Fruit fly (Drosophila melanogaster): Measurements from ENCODE around the gene Hsp60A.

The Hsp60A gene

DNA sequence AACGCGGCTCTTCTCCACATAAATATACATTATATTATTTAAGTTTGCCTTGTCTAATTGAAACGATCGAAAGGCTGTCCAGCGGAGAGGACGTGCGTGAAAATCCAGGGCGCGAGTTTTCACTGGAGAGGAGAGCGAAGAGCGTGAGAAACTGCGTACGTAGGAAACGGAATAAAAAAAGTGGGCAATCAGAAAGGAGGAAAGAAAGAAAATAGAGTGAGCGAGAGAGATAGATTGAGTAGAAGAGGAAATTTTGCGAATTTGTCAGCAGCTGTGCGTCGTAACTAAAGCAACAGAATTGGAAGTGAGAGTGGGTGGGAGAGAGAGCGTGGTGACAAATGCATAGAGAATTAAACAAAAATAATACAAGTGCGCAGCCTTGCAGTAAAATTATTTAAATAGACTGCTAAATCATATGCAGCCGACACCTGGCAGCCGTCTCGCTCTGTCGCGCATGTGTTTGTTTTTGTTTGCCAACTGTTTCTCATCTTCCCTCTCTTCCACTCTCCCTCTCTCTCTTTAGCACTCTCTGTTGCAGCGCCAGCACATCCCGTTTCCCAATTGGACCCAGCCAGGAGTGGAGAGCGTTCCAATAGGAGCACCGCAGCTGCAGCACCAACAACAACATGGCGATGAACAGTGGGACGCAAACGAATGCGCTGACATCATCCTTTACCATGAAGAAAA is 46.4 kb downstream of the Hsp60A start (continued):
- no peak for TF ChIP-seq ab (GFP tag; optimal IDR thresholded peaks at IDR 0.05)
- TF ChIP-seq Drgx (GFP tag; IDR thresholded peaks at IDR 0.05) = peak; percentile 16; the same call in 1 of the 2 replicates
- TF ChIP-seq Med (GFP tag) = peak; percentile 59
- TF ChIP-seq CG10321 (GFP tag; IDR thresholded peaks at IDR 0.05) = peak; percentile 27; the same call in 1 of the 2 replicates
- 0 out of 2 replicates have a peak, but pooled peaks have one; percentile 31 for TF ChIP-seq CG32767 (GFP tag; IDR thresholded peaks at IDR 0.05)
- TF ChIP-seq CG4617 (GFP tag; optimal IDR thresholded peaks at IDR 0.05; ENCODE audit: borderline replicate concordance) = peak; percentile 30
- no peak for TF ChIP-seq CG6854 (GFP tag; optimal IDR thresholded peaks at IDR 0.05)
- no peak for TF ChIP-seq fd96Cb (tag; optimal IDR thresholded peaks at IDR 0.05)
- no peak for TF ChIP-seq Hmx (GFP tag; optimal IDR thresholded peaks at IDR 0.05)
- no peak for TF ChIP-seq HLH4C (GFP tag; IDR thresholded peaks at IDR 0.05; ENCODE audit: partially characterized antibody)
- peak; percentile 27; the same call in 1 of the 2 replicates for TF ChIP-seq crol (GFP tag; IDR thresholded peaks at IDR 0.05)
- TF ChIP-seq CG13123 (GFP tag; optimal IDR thresholded peaks at IDR 0.05) = no peak
- peak; percentile 79 to 86 for TF ChIP-seq Trl (optimal IDR thresholded peaks at IDR 0.05)
- no peak for TF ChIP-seq Trl (GFP tag; optimal IDR thresholded peaks at IDR 0.05)
- TF ChIP-seq lbe (GFP tag; optimal IDR thresholded peaks at IDR 0.05) = no peak
- no peak for TF ChIP-seq org-1 (GFP tag; optimal IDR thresholded peaks at IDR 0.05)
- peak; percentile 50 for TF ChIP-seq ewg (GFP tag; optimal IDR thresholded peaks at IDR 0.05)
- TF ChIP-seq tll (GFP tag; optimal IDR thresholded peaks at IDR 0.05) = peak in 1 of 2 experiments; percentile 71
- TF ChIP-seq CG4707 (GFP tag; optimal IDR thresholded peaks at IDR 0.05) = peak; percentile 88
- TF ChIP-seq CG4360 (GFP tag; IDR thresholded peaks at IDR 0.05) = peak; percentile 91
- TF ChIP-seq MESR4 (GFP tag; optimal IDR thresholded peaks at IDR 0.05) = peak; percentile 55
- TF ChIP-seq phol (tag; optimal IDR thresholded peaks at IDR 0.05) = peak; percentile 36
- TF ChIP-seq insv (GFP tag; optimal IDR thresholded peaks at IDR 0.05) = peak; percentile 93 to 97
- TF ChIP-seq knrl (GFP tag; IDR thresholded peaks at IDR 0.05; ENCODE audit: partially characterized antibody) = no peak
- no peak for TF ChIP-seq ato (GFP tag; IDR thresholded peaks at IDR 0.05; ENCODE audit: partially characterized antibody)
- TF ChIP-seq twi (tag; optimal IDR thresholded peaks at IDR 0.05) = peak; percentile 22
- no peak for TF ChIP-seq prd (optimal IDR thresholded peaks at IDR 0.05)
- TF ChIP-seq prd (GFP tag; IDR thresholded peaks at IDR 0.05) = no peak
- peak; percentile 72 for TF ChIP-seq CG12769 (tag; optimal IDR thresholded peaks at IDR 0.05)
- TF ChIP-seq ac (GFP tag; optimal IDR thresholded peaks at IDR 0.05) = no peak
- no peak for TF ChIP-seq Poxn (GFP tag; IDR thresholded peaks at IDR 0.05)
- TF ChIP-seq Taf1 (GFP tag; IDR thresholded peaks at IDR 0.05) = no peak
- TF ChIP-seq chinmo (GFP tag; IDR thresholded peaks at IDR 0.05; ENCODE audit: partially characterized antibody) = peak; percentile 69; the same call in 1 of the 4 replicates
- TF ChIP-seq H2.0 (GFP tag; IDR thresholded peaks at IDR 0.05) = no peak
- TF ChIP-seq dmrt99B (tag; optimal IDR thresholded peaks at IDR 0.05) = no peak
- no peak for TF ChIP-seq Usf (GFP tag; optimal IDR thresholded peaks at IDR 0.05)
- TF ChIP-seq Xrp1 (GFP tag; IDR thresholded peaks at IDR 0.05) = no peak
- TF ChIP-seq pho (GFP tag; optimal IDR thresholded peaks at IDR 0.05) = no peak
- peak; percentile 43 for TF ChIP-seq yki (optimal IDR thresholded peaks at IDR 0.05)
- TF ChIP-seq CG12299 (tag; optimal IDR thresholded peaks at IDR 0.05) = no peak
- TF ChIP-seq CG15011 (GFP tag; optimal IDR thresholded peaks at IDR 0.05) = no peak
- TF ChIP-seq CG33213 (GFP tag; optimal IDR thresholded peaks at IDR 0.05) = no peak
- peak; percentile 87 for TF ChIP-seq CG8478 (optimal IDR thresholded peaks at IDR 0.05)
- TF ChIP-seq Dip3 (GFP tag; optimal IDR thresholded peaks at IDR 0.05) = no peak
- peak; percentile 40 for TF ChIP-seq YL-1 (GFP tag; optimal IDR thresholded peaks at IDR 0.05)
- TF ChIP-seq Elba2 (GFP tag; optimal IDR thresholded peaks at IDR 0.05) = peak; percentile 98
- TF ChIP-seq CG1024 (GFP tag; IDR thresholded peaks at IDR 0.05) = no peak
- TF ChIP-seq Mad (GFP tag; optimal IDR thresholded peaks at IDR 0.05) = no peak
- no peak for TF ChIP-seq NFAT (GFP tag; IDR thresholded peaks at IDR 0.05)
- peak; percentile 14 for TF ChIP-seq D (optimal IDR thresholded peaks at IDR 0.05)
- no peak for TF ChIP-seq D (GFP tag; optimal IDR thresholded peaks at IDR 0.05)
